Worm (Caenorhabditis elegans) whole organism, L1 larva: Measurements from ENCODE around the gene nfm-1.

ENCODE experiments used
- C34B4.2 ChIP-seq: sonication (generic microtip); optimal IDR thresholded peaks from 2 replicates; lab custom pipeline; 2017; ENCODE audit warnings: mild to moderate bottlenecking, missing genetic modification characterization, missing compliant biosample characterization
- F16B12.6 ChIP-seq: fragments of 150-350 bp; optimal IDR thresholded peaks from 2 replicates; lab custom pipeline; 2014; ENCODE audit warnings: missing biosample characterization, missing genetic modification characterization
- Y116A8C.19 ChIP-seq: sonication (generic microtip); optimal IDR thresholded peaks from 2 replicates; lab custom pipeline; 2016; ENCODE audit warnings: missing compliant biosample characterization, missing genetic modification characterization, borderline replicate concordance
- alr-1 ChIP-seq: fragments of 200-800 bp; sonication (Bioruptor generic); optimal IDR thresholded peaks from 2 replicates; lab custom pipeline; 2018; ENCODE audit warnings: borderline replicate concordance, mild to moderate bottlenecking, missing genetic modification characterization, missing compliant biosample characterization
- aly-2 ChIP-seq: fragments of 150-350 bp; optimal IDR thresholded peaks from 2 replicates; lab custom pipeline; 2014; ENCODE audit warnings: missing biosample characterization, missing genetic modification characterization
- ama-1 ChIP-seq: fragments of 150-350 bp; optimal IDR thresholded peaks from 2 replicates; lab custom pipeline; 2014
- blmp-1 ChIP-seq: fragments of 150-350 bp; optimal IDR thresholded peaks from 2 replicates; lab custom pipeline; 2014; ENCODE audit warnings: missing biosample characterization, missing genetic modification characterization
- ceh-8 ChIP-seq: fragments of 200-800 bp; sonication (Bioruptor generic); optimal IDR thresholded peaks from 2 replicates; lab custom pipeline; 2018; ENCODE audit warnings: mild to moderate bottlenecking, missing genetic modification characterization, moderate library complexity, missing compliant biosample characterization
- ceh-82 ChIP-seq, 3 experiments: fragments of 150-350 bp in 1 of 3; sonication (generic microtip) in 2 of 3; optimal IDR thresholded peaks; 2 replicates each; lab custom pipeline; 2014 to 2017; ENCODE audit warnings: missing biosample characterization in 3 of 3, missing genetic modification characterization in 3 of 3
- ceh-90 ChIP-seq: sonication (generic microtip); optimal IDR thresholded peaks from 2 replicates; lab custom pipeline; 2016; ENCODE audit warnings: missing genetic modification characterization, missing compliant biosample characterization
- ces-1 ChIP-seq: fragments of 150-350 bp; optimal IDR thresholded peaks from 2 replicates; lab custom pipeline; 2014; ENCODE audit warnings: missing biosample characterization, missing genetic modification reagents, missing genetic modification characterization
- dsc-1 ChIP-seq: sonication (generic microtip); optimal IDR thresholded peaks from 2 replicates; lab custom pipeline; 2016; ENCODE audit warnings: mild to moderate bottlenecking, missing genetic modification characterization, missing compliant biosample characterization
- efl-1 ChIP-seq, 4 experiments: fragments of 150-350 bp; optimal IDR thresholded peaks in 3 of 4; peaks in 1 of 4; 1 replicate in 1 of 4; 2 replicates in 3 of 4; lab custom pipeline; 2014; ENCODE audit warnings: missing biosample characterization in 2 of 4, missing genetic modification characterization in 2 of 4, missing genetic modification reagents in 2 of 4
- efl-3 ChIP-seq: fragments of 200-800 bp; sonication (Bioruptor generic); optimal IDR thresholded peaks from 2 replicates; lab custom pipeline; 2018; ENCODE audit warnings: mild to moderate bottlenecking, missing genetic modification characterization, missing compliant biosample characterization
- egl-13 ChIP-seq: sonication (generic microtip); optimal IDR thresholded peaks from 2 replicates; lab custom pipeline; 2016; ENCODE audit warnings: missing genotype, missing genetic modification reagents, missing genetic modification characterization, missing compliant biosample characterization
- egl-27 ChIP-seq, 2 experiments: fragments of 150-350 bp in 1 of 2; sonication (generic microtip); optimal IDR thresholded peaks; 3 replicates each; lab custom pipeline; 2017 to 2018; ENCODE audit warnings: missing biosample characterization in 2 of 2, missing genetic modification characterization in 2 of 2, missing genetic modification reagents in 2 of 2
- ets-5 ChIP-seq: fragments of 200-800 bp; sonication (Bioruptor generic); IDR thresholded peaks from 2 replicates; pipeline ENCODE4 v1.3.6; 2022; ENCODE audit warnings: missing genetic modification characterization, missing compliant biosample characterization
- fkh-4 ChIP-seq: sonication (generic microtip); optimal IDR thresholded peaks from 2 replicates; lab custom pipeline; 2016; ENCODE audit warnings: missing compliant biosample characterization, missing genetic modification characterization, borderline replicate concordance
- fkh-8 ChIP-seq: sonication (generic microtip); optimal IDR thresholded peaks from 2 replicates; lab custom pipeline; 2016; ENCODE audit warnings: mild to moderate bottlenecking, missing genetic modification characterization, missing compliant biosample characterization
- fos-1 ChIP-seq: fragments of 150-350 bp; optimal IDR thresholded peaks from 2 replicates; lab custom pipeline; 2014; ENCODE audit warnings: missing biosample characterization, missing genetic modification characterization
- grh-1 ChIP-seq: fragments of 200-800 bp; sonication (Bioruptor generic); IDR thresholded peaks from 2 replicates; pipeline ENCODE4 v1.3.6; 2022; ENCODE audit warnings: missing genetic modification reagents, missing genetic modification characterization, missing compliant biosample characterization
- hlh-17 ChIP-seq: fragments of 200-800 bp; sonication (Bioruptor generic); optimal IDR thresholded peaks from 2 replicates; lab custom pipeline; 2018; ENCODE audit warnings: missing genetic modification characterization, mild to moderate bottlenecking, missing compliant biosample characterization, moderate library complexity, borderline replicate concordance
- hpl-2 ChIP-seq: fragments of 150-350 bp; optimal IDR thresholded peaks from 2 replicates; lab custom pipeline; 2014; ENCODE audit warnings: missing biosample characterization, missing genetic modification reagents, missing genetic modification characterization
- irx-1 ChIP-seq: sonication (generic microtip); optimal IDR thresholded peaks from 2 replicates; lab custom pipeline; 2016; ENCODE audit warnings: missing genetic modification characterization, missing compliant biosample characterization
- isw-1 ChIP-seq: fragments of 200-800 bp; sonication (Bioruptor generic); IDR thresholded peaks from 2 replicates; pipeline ENCODE4 v1.3.6; 2022; ENCODE audit warnings: missing genetic modification characterization, missing compliant biosample characterization
- jun-1 ChIP-seq: fragments of 150-350 bp; optimal IDR thresholded peaks from 2 replicates; lab custom pipeline; 2014; ENCODE audit warnings: missing biosample characterization, missing genetic modification reagents, missing genetic modification characterization
- lin-13 ChIP-seq: fragments of 150-350 bp; optimal IDR thresholded peaks from 2 replicates; lab custom pipeline; 2014; ENCODE audit warnings: missing biosample characterization, missing genetic modification reagents, missing genetic modification characterization
- lin-14 ChIP-seq: fragments of 200-800 bp; sonication (Bioruptor generic); optimal IDR thresholded peaks from 2 replicates; lab custom pipeline; 2018; ENCODE audit warnings: mild to moderate bottlenecking, missing genetic modification characterization, moderate library complexity, missing compliant biosample characterization
- lin-39 ChIP-seq: fragments of 150-350 bp; optimal IDR thresholded peaks from 2 replicates; lab custom pipeline; 2014; ENCODE audit warnings: missing biosample characterization, missing genetic modification reagents, missing genetic modification characterization
- lir-3 ChIP-seq: sonication (generic microtip); optimal IDR thresholded peaks from 2 replicates; lab custom pipeline; 2016; ENCODE audit warnings: mild to moderate bottlenecking, missing genetic modification characterization, moderate library complexity, missing compliant biosample characterization; ENCODE audit not compliant: poor library complexity
- mdl-1 ChIP-seq, 2 experiments: fragments of 150-350 bp; optimal IDR thresholded peaks; 2 replicates each; lab custom pipeline; 2014 to 2017; ENCODE audit warnings: missing biosample characterization in 2 of 2, missing genetic modification characterization in 2 of 2, inconsistent platforms in 1 of 2
- mep-1 ChIP-seq: fragments of 150-350 bp; optimal IDR thresholded peaks from 2 replicates; lab custom pipeline; 2014; ENCODE audit warnings: missing biosample characterization, missing genetic modification characterization
- nhr-11 ChIP-seq: fragments of 150-350 bp; optimal IDR thresholded peaks from 2 replicates; lab custom pipeline; 2014; ENCODE audit warnings: missing biosample characterization, missing genetic modification characterization
- nhr-12 ChIP-seq: sonication (generic microtip); optimal IDR thresholded peaks from 2 replicates; lab custom pipeline; 2017; ENCODE audit warnings: missing biosample characterization, missing genetic modification characterization
- nhr-28 ChIP-seq: fragments of 150-350 bp; optimal IDR thresholded peaks from 2 replicates; lab custom pipeline; 2014; ENCODE audit warnings: missing biosample characterization, missing genetic modification characterization
- nhr-47 ChIP-seq: sonication (generic microtip); optimal IDR thresholded peaks from 2 replicates; lab custom pipeline; 2016; ENCODE audit warnings: mild to moderate bottlenecking, missing genetic modification characterization, moderate library complexity, missing compliant biosample characterization
- nhr-77 ChIP-seq: fragments of 150-350 bp; optimal IDR thresholded peaks from 2 replicates; lab custom pipeline; 2014; ENCODE audit warnings: missing biosample characterization, missing genetic modification characterization
- nhr-84 ChIP-seq: sonication (generic microtip); optimal IDR thresholded peaks from 2 replicates; lab custom pipeline; 2017; ENCODE audit warnings: missing biosample characterization, missing genetic modification characterization
- nhr-85 ChIP-seq: sonication (generic microtip); peaks from one replicate; lab custom pipeline; 2016; ENCODE audit warnings: missing genetic modification characterization, inconsistent platforms, missing compliant biosample characterization
- nhr-90 ChIP-seq: sonication (generic microtip); optimal IDR thresholded peaks from 2 replicates; lab custom pipeline; 2016; ENCODE audit warnings: mild to moderate bottlenecking, missing genetic modification characterization, missing compliant biosample characterization; ENCODE audit not compliant: poor library complexity
- pag-3 ChIP-seq: sonication (generic microtip); optimal IDR thresholded peaks from 2 replicates; lab custom pipeline; 2017; ENCODE audit warnings: missing genetic modification characterization, mild to moderate bottlenecking, missing compliant biosample characterization, antibody characterized with exemption, borderline replicate concordance; ENCODE audit not compliant: insufficient read depth
- pax-3 ChIP-seq: fragments of 200-800 bp; sonication (Bioruptor generic); optimal IDR thresholded peaks from 2 replicates; lab custom pipeline; 2018; ENCODE audit warnings: mild to moderate bottlenecking, missing genetic modification characterization, moderate library complexity, missing compliant biosample characterization
- pqm-1 ChIP-seq: sonication (generic microtip); optimal IDR thresholded peaks from 3 replicates; lab custom pipeline; 2017; ENCODE audit warnings: missing biosample characterization, missing genetic modification characterization
- rnt-1 ChIP-seq: sonication (generic microtip); optimal IDR thresholded peaks from 2 replicates; lab custom pipeline; 2016; ENCODE audit warnings: mild to moderate bottlenecking, missing genetic modification characterization, moderate library complexity, missing compliant biosample characterization
- snpc-4 ChIP-seq: fragments of 150-350 bp; optimal IDR thresholded peaks from 2 replicates; lab custom pipeline; 2014; ENCODE audit warnings: missing biosample characterization, missing genetic modification characterization
- snu-23 ChIP-seq: sonication (generic microtip); optimal IDR thresholded peaks from 2 replicates; lab custom pipeline; 2016; ENCODE audit warnings: missing genetic modification characterization, missing compliant biosample characterization
- tlp-1 ChIP-seq: fragments of 150-350 bp; optimal IDR thresholded peaks from 2 replicates; lab custom pipeline; 2014; ENCODE audit warnings: missing biosample characterization, missing genetic modification characterization
- unc-86 ChIP-seq: sonication (generic microtip); optimal IDR thresholded peaks from 2 replicates; lab custom pipeline; 2016; ENCODE audit warnings: missing genetic modification characterization, missing compliant biosample characterization
- xbp-1 ChIP-seq: sonication (generic microtip); optimal IDR thresholded peaks from 2 replicates; lab custom pipeline; 2016; ENCODE audit warnings: missing genetic modification characterization, missing compliant biosample characterization
- zag-1 ChIP-seq: fragments of 150-350 bp; optimal IDR thresholded peaks from 2 replicates; lab custom pipeline; 2014; ENCODE audit warnings: missing biosample characterization, missing genetic modification characterization
- zip-4 ChIP-seq: fragments of 200-800 bp; sonication (Bioruptor generic); optimal IDR thresholded peaks from 2 replicates; lab custom pipeline; 2018; ENCODE audit warnings: mild to moderate bottlenecking, missing genetic modification characterization, moderate library complexity, missing compliant biosample characterization
- ztf-4 ChIP-seq: fragments of 150-350 bp; optimal IDR thresholded peaks from 2 replicates; lab custom pipeline; 2014; ENCODE audit warnings: missing biosample characterization, missing genetic modification characterization

Gene nfm-1

ce11 chrIII:6173020-6173597 is 13.9 kb downstream of the nfm-1 start, which contains the start of the genes abcf-3 and F42A10.5:
Gene abcf-3 (plus strand): TSS chrIII:6173403.
Gene F42A10.5 (minus strand): TSS chrIII:6173477.
- TF ChIP-seq lir-3 (tag; lab: Kevin White, UChicago) = no peak
- peak; percentile 60 for TF ChIP-seq lin-13 (GFP tag; lab: Kevin White, UChicago)
- peak in 1 of 2 experiments; percentile 50 for TF ChIP-seq mdl-1 (tag; optimal IDR thresholded peaks at IDR 0.05; lab: Kevin White, UChicago)
- peak; percentile 59 for TF ChIP-seq blmp-1 (tag; lab: Kevin White, UChicago)
- TF ChIP-seq ceh-90 = no peak
- peak; percentile 72 to 81 for TF ChIP-seq efl-1 (optimal IDR thresholded peaks at IDR 0.05; lab: Kevin White, UChicago)
- peak; percentile 77 to 98 for TF ChIP-seq efl-1 (GFP tag; optimal IDR thresholded peaks at IDR 0.05 in 1 of 2; lab: Kevin White, UChicago)
- peak; percentile 67 to 80 (median 76) for TF ChIP-seq ceh-82 (tag; optimal IDR thresholded peaks at IDR 0.05; lab: Kevin White, UChicago)
- no peak for TF ChIP-seq ets-5 (GFP tag; lab: Robert Waterston, UW)
- no peak for TF ChIP-seq nhr-12
- peak; percentile 5 for TF ChIP-seq nhr-11 (tag; lab: Kevin White, UChicago)
- peak; percentile 88 for TF ChIP-seq mep-1 (tag; lab: Kevin White, UChicago)
- TF ChIP-seq fos-1 = peak; percentile 68
- TF ChIP-seq dsc-1 (tag; lab: Kevin White, UChicago) = peak; percentile 66
- TF ChIP-seq ceh-8 (GFP tag; lab: Kevin White, UChicago) = no peak
- TF ChIP-seq snpc-4 (tag; lab: Kevin White, UChicago) = no peak
- peak; percentile 85 for TF ChIP-seq nhr-85
- peak; percentile 62 for TF ChIP-seq grh-1 (GFP tag; lab: Robert Waterston, UW)
- TF ChIP-seq ces-1 = no peak
- peak; percentile 37 for TF ChIP-seq unc-86 (tag; lab: Kevin White, UChicago)
- TF ChIP-seq tlp-1 (tag; lab: Kevin White, UChicago) = no peak
- peak; percentile 65 for TF ChIP-seq F16B12.6
- no peak for TF ChIP-seq hlh-17 (GFP tag; lab: Kevin White, UChicago)
- no peak for TF ChIP-seq alr-1 (tag; lab: Kevin White, UChicago)
- no peak for TF ChIP-seq pax-3 (tag; lab: Kevin White, UChicago)
- peak; percentile 56 for TF ChIP-seq jun-1 (tag; lab: Kevin White, UChicago)
- peak; percentile 72 for TF ChIP-seq lin-14 (GFP tag; lab: Kevin White, UChicago)
- peak; percentile 78 for TF ChIP-seq snu-23 (GFP tag; lab: Kevin White, UChicago)
- no peak for TF ChIP-seq nhr-28 (tag; lab: Kevin White, UChicago)
- TF ChIP-seq egl-27 (tag; optimal IDR thresholded peaks at IDR 0.05; lab: Kevin White, UChicago) = no peak
- TF ChIP-seq xbp-1 = peak; percentile 61
- peak; percentile 30 for TF ChIP-seq ztf-4 (tag; lab: Kevin White, UChicago)
- no peak for TF ChIP-seq pag-3
- no peak for TF ChIP-seq efl-3 (GFP tag; lab: Kevin White, UChicago)
- TF ChIP-seq nhr-47 (tag; lab: Kevin White, UChicago) = peak; percentile 76
- no peak for TF ChIP-seq C34B4.2 (tag; lab: Kevin White, UChicago)
- peak; percentile 55 for TF ChIP-seq nhr-77
- no peak for TF ChIP-seq pqm-1 (tag; lab: Kevin White, UChicago)
- TF ChIP-seq rnt-1 (tag; lab: Kevin White, UChicago) = peak; percentile 83
- no peak for TF ChIP-seq nhr-84 (tag; lab: Kevin White, UChicago)
- TF ChIP-seq ama-1 (lab: Kevin White, UChicago) = no peak
- TF ChIP-seq zag-1 (tag; lab: Kevin White, UChicago) = no peak
- peak; percentile 20 for TF ChIP-seq egl-13 (tag; lab: Kevin White, UChicago)
- no peak for TF ChIP-seq Y116A8C.19 (tag; lab: Kevin White, UChicago)
- peak; percentile 21 for TF ChIP-seq zip-4 (GFP tag; lab: Kevin White, UChicago)
- TF ChIP-seq nhr-90 = peak; percentile 64
- peak; percentile 63 for TF ChIP-seq irx-1 (tag; lab: Kevin White, UChicago)
- TF ChIP-seq aly-2 = peak; percentile 23
- TF ChIP-seq isw-1 (GFP tag; lab: Robert Waterston, UW) = peak; percentile 61
- peak; percentile 40 for TF ChIP-seq fkh-8 (tag; lab: Kevin White, UChicago)
- TF ChIP-seq lin-39 (tag; lab: Kevin White, UChicago) = peak; percentile 60
- peak; percentile 38 for TF ChIP-seq hpl-2 (GFP tag; lab: Kevin White, UChicago)
- TF ChIP-seq fkh-4 = peak; percentile 5
